Worm (Caenorhabditis elegans) whole organism, early embryonic: ENCODE results near the gene acaa-2.

ENCODE experiments used
- ama-1 ChIP-seq: fragments of 150-350 bp; optimal IDR thresholded peaks from 2 replicates; lab custom pipeline; 2014
- flt-1 ChIP-seq: fragments of 200-800 bp; sonication (Bioruptor generic); IDR thresholded peaks from 2 replicates; pipeline ENCODE4 v1.3.6; 2022; ENCODE audit warnings: missing genetic modification characterization, missing compliant biosample characterization
- tbx-11 ChIP-seq: fragments of 200-800 bp; sonication (Bioruptor generic); IDR thresholded peaks from 2 replicates; pipeline ENCODE4 v1.3.6; 2022; ENCODE audit warnings: missing genetic modification characterization, missing compliant biosample characterization

DNA sequence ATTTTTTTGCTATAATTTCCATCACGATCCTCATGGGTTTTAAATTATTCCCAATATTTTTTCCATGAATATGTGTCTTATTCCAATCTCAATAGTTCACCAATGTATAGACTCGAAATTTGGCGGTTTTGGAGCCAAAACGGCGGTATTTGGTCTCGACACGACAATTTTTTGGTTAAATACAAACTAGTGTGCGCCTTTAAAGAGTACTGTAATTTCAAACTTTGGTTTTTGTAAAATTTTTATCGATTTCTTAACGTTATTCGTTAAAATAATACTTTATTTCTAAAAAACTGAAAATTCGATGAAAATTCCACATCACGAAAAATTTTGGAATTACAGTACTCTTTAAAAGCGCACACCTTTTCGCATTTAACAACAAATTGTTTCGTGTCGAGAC, 30.1 kb upstream of the acaa-2 start:
- TF ChIP-seq ama-1 (lab: Kevin White, UChicago) (no peak), flt-1 (GFP tag; lab: Robert Waterston, UW) (no peak), tbx-11 (GFP tag; lab: Robert Waterston, UW) (no peak)
